Fruit fly (Drosophila melanogaster) whole organism, embryonic: ENCODE measurements around the gene spg.

Experiments used
- CG10209 ChIP-seq: fragments of 200-800 bp; sonication (Bioruptor generic); optimal IDR thresholded peaks from 3 replicates; lab custom pipeline; 2017; ENCODE audit warnings: missing biosample characterization, mild to moderate bottlenecking, missing genetic modification characterization, missing genetic modification reagents
- CG1024 ChIP-seq: fragments of 200-800 bp; sonication (Bioruptor generic); IDR thresholded peaks from 2 replicates; pipeline ENCODE4 v1.3.6; 2022; ENCODE audit warnings: missing biosample characterization, missing genetic modification characterization
- CG12299 ChIP-seq: fragments of 200-800 bp; sonication (Bioruptor generic); optimal IDR thresholded peaks from 2 replicates; lab custom pipeline; 2018; ENCODE audit warnings: missing biosample characterization, mild to moderate bottlenecking, missing genetic modification characterization
- CG13775 ChIP-seq: fragments of 200-800 bp; sonication (Bioruptor generic); optimal IDR thresholded peaks from 3 replicates; lab custom pipeline; 2017; ENCODE audit warnings: missing biosample characterization, mild to moderate bottlenecking, missing genetic modification characterization
- CG13894 ChIP-seq: fragments of 200-800 bp; sonication (Bioruptor generic); optimal IDR thresholded peaks from 3 replicates; lab custom pipeline; 2018; ENCODE audit warnings: missing biosample characterization, mild to moderate bottlenecking, missing genetic modification characterization, moderate library complexity
- CG14965 ChIP-seq: fragments of 200-800 bp; sonication (Bioruptor generic); optimal IDR thresholded peaks from 2 replicates; lab custom pipeline; 2016; ENCODE audit warnings: missing biosample characterization, missing genetic modification characterization, borderline replicate concordance
- CG15514 ChIP-seq: fragments of 200-800 bp; sonication (Bioruptor generic); optimal IDR thresholded peaks from 3 replicates; lab custom pipeline; 2017; ENCODE audit warnings: missing biosample characterization, missing genetic modification characterization, mild to moderate bottlenecking, moderate library complexity, missing genetic modification reagents
- CG1602 ChIP-seq: fragments of 200-800 bp; sonication (Bioruptor generic); optimal IDR thresholded peaks from 3 replicates; lab custom pipeline; 2016; ENCODE audit warnings: missing biosample characterization, missing genetic modification characterization
- CG17912 ChIP-seq: fragments of 200-800 bp; sonication (Bioruptor generic); optimal IDR thresholded peaks from 2 replicates; lab custom pipeline; 2018; ENCODE audit warnings: missing biosample characterization, mild to moderate bottlenecking, missing genetic modification characterization
- CG2678 ChIP-seq: fragments of 200-800 bp; sonication (Bioruptor generic); optimal IDR thresholded peaks from 3 replicates; lab custom pipeline; 2019; ENCODE audit warnings: missing biosample characterization, mild to moderate bottlenecking, missing genetic modification characterization, moderate library complexity
- CG2889 ChIP-seq: fragments of 200-800 bp; sonication (Bioruptor generic); IDR thresholded peaks from 3 replicates; pipeline ENCODE4 v1.3.6; 2022; ENCODE audit warnings: missing biosample characterization, missing genetic modification characterization
- CG31365 ChIP-seq: fragments of 200-800 bp; sonication (Bioruptor generic); optimal IDR thresholded peaks from 2 replicates; lab custom pipeline; 2018; ENCODE audit warnings: missing biosample characterization, mild to moderate bottlenecking, missing genetic modification characterization
- CG31388 ChIP-seq: fragments of 200-800 bp; sonication (Bioruptor generic); optimal IDR thresholded peaks from 2 replicates; lab custom pipeline; 2016; ENCODE audit warnings: missing biosample characterization, missing genetic modification characterization
- CG4360 ChIP-seq: fragments of 200-800 bp; sonication (Bioruptor generic); IDR thresholded peaks from 2 replicates; pipeline ENCODE4 v1.3.6; 2022; ENCODE audit warnings: missing biosample characterization, missing genetic modification characterization
- CG6272 ChIP-seq: fragments of 200-800 bp; sonication (Bioruptor generic); IDR thresholded peaks from 2 replicates; pipeline ENCODE4 v1.3.6; 2022; ENCODE audit warnings: missing biosample characterization, missing genetic modification characterization
- CG6683 ChIP-seq: fragments of 200-800 bp; sonication (Bioruptor generic); optimal IDR thresholded peaks from 2 replicates; lab custom pipeline; 2017; ENCODE audit warnings: missing biosample characterization, mild to moderate bottlenecking, missing genetic modification characterization, missing genetic modification reagents
- CG7372 ChIP-seq: fragments of 200-800 bp; sonication (Bioruptor generic); IDR thresholded peaks from 2 replicates; pipeline ENCODE4 v1.3.6; 2022; ENCODE audit warnings: missing biosample characterization, missing genetic modification characterization
- CG7839 ChIP-seq: fragments of 200-800 bp; sonication (Bioruptor generic); optimal IDR thresholded peaks from 3 replicates; lab custom pipeline; 2018; ENCODE audit warnings: missing biosample characterization, mild to moderate bottlenecking, missing genetic modification characterization, moderate library complexity
- CG7928 ChIP-seq: fragments of 200-800 bp; sonication (Bioruptor generic); optimal IDR thresholded peaks from 2 replicates; lab custom pipeline; 2017; ENCODE audit warnings: missing biosample characterization, mild to moderate bottlenecking, missing genetic modification characterization
- CG8478 ChIP-seq: fragments of >200 bp; optimal IDR thresholded peaks from 2 replicates; lab custom pipeline; 2018
- CG8924 ChIP-seq: fragments of 200-800 bp; optimal IDR thresholded peaks from 3 replicates; lab custom pipeline; 2019; ENCODE audit warnings: missing biosample characterization, mild to moderate bottlenecking, missing genetic modification characterization, moderate library complexity
- CG9727 ChIP-seq: fragments of 200-800 bp; sonication (Bioruptor generic); optimal IDR thresholded peaks from 3 replicates; lab custom pipeline; 2017; ENCODE audit warnings: missing biosample characterization, mild to moderate bottlenecking, missing genetic modification characterization
- Dll ChIP-seq: fragments of 200-800 bp; sonication (Bioruptor generic); IDR thresholded peaks from 4 replicates; pipeline ENCODE4 v1.3.6; 2022; ENCODE audit warnings: missing biosample characterization, missing genetic modification characterization; ENCODE audit not compliant: partially characterized antibody
- Drgx ChIP-seq: fragments of 200-800 bp; sonication (Bioruptor generic); IDR thresholded peaks from 2 replicates; pipeline ENCODE4 v1.3.6; 2022; ENCODE audit warnings: missing biosample characterization, missing genetic modification characterization
- Hr78 ChIP-seq, 2 experiments: fragments of 200-800 bp in 1 of 2; fragments of >200 bp in 1 of 2; sonication (Bioruptor generic) in 1 of 2; optimal IDR thresholded peaks; 2 replicates each; lab custom pipeline; 2017 to 2019; ENCODE audit warnings: missing biosample characterization in 2 of 2, missing genetic modification characterization in 2 of 2, mild to moderate bottlenecking in 1 of 2, moderate library complexity in 1 of 2
- Lim3 ChIP-seq: fragments of 200-800 bp; sonication (Bioruptor generic); IDR thresholded peaks from 2 replicates; pipeline ENCODE4 v1.3.6; 2022; ENCODE audit warnings: missing biosample characterization, missing genetic modification characterization
- Meics ChIP-seq: fragments of 200-800 bp; sonication (Bioruptor generic); optimal IDR thresholded peaks from 2 replicates; lab custom pipeline; 2017; ENCODE audit warnings: missing biosample characterization, mild to moderate bottlenecking, missing genetic modification characterization
- Pdp1 ChIP-seq, 2 experiments: fragments of 200-800 bp; sonication (Bioruptor generic); optimal IDR thresholded peaks; 3 replicates each; lab custom pipeline; 2016; ENCODE audit warnings: missing biosample characterization in 2 of 2, missing genetic modification characterization in 2 of 2, mild to moderate bottlenecking in 1 of 2, moderate library complexity in 1 of 2
- YL-1 ChIP-seq: fragments of 200-800 bp; sonication (Bioruptor generic); optimal IDR thresholded peaks from 3 replicates; lab custom pipeline; 2017; ENCODE audit warnings: missing biosample characterization, mild to moderate bottlenecking, missing genetic modification characterization
- ash1 ChIP-seq: fragments of 200-800 bp; sonication (Bioruptor generic); optimal IDR thresholded peaks from 2 replicates; lab custom pipeline; 2018; ENCODE audit warnings: missing biosample characterization, mild to moderate bottlenecking, missing genetic modification characterization
- ato ChIP-seq: fragments of 200-800 bp; sonication (Bioruptor generic); IDR thresholded peaks from 2 replicates; pipeline ENCODE4 v1.3.6; 2022; ENCODE audit warnings: missing biosample characterization, missing genetic modification characterization; ENCODE audit not compliant: partially characterized antibody
- cato ChIP-seq: fragments of 200-800 bp; sonication (Bioruptor generic); optimal IDR thresholded peaks from 2 replicates; lab custom pipeline; 2016; ENCODE audit warnings: missing biosample characterization, missing genetic modification characterization, borderline replicate concordance
- crol ChIP-seq: fragments of 200-800 bp; sonication (Bioruptor generic); IDR thresholded peaks from 2 replicates; pipeline ENCODE4 v1.3.6; 2022; ENCODE audit warnings: missing biosample characterization, missing genetic modification characterization
- da ChIP-seq: fragments of 200-800 bp; sonication (Bioruptor generic); optimal IDR thresholded peaks from 2 replicates; lab custom pipeline; 2016; ENCODE audit warnings: missing biosample characterization, missing genetic modification characterization
- disco-r ChIP-seq: fragments of 200-800 bp; sonication (Bioruptor generic); optimal IDR thresholded peaks from 2 replicates; lab custom pipeline; 2016; ENCODE audit warnings: missing biosample characterization, missing genetic modification characterization
- fu2 ChIP-seq: fragments of 200-800 bp; sonication (Bioruptor generic); optimal IDR thresholded peaks from 2 replicates; lab custom pipeline; 2016; ENCODE audit warnings: missing biosample characterization, missing genetic modification characterization
- gt ChIP-seq: fragments of 200-800 bp; sonication (Bioruptor generic); IDR thresholded peaks from 2 replicates; pipeline ENCODE4 v1.3.6; 2022; ENCODE audit warnings: missing biosample characterization, missing genetic modification characterization
- her ChIP-seq: fragments of 200-800 bp; sonication (Bioruptor generic); optimal IDR thresholded peaks from 2 replicates; lab custom pipeline; 2016; ENCODE audit warnings: missing biosample characterization, missing genetic modification characterization
- mam ChIP-seq: fragments of 200-800 bp; sonication (Bioruptor generic); optimal IDR thresholded peaks from 3 replicates; lab custom pipeline; 2016; ENCODE audit warnings: missing biosample characterization, missing genetic modification characterization
- pros ChIP-seq: fragments of 200-800 bp; sonication (Bioruptor generic); optimal IDR thresholded peaks from 3 replicates; lab custom pipeline; 2019; ENCODE audit warnings: missing biosample characterization, mild to moderate bottlenecking, missing genetic modification characterization, moderate library complexity
- ranshi ChIP-seq: fragments of 200-800 bp; sonication (Bioruptor generic); IDR thresholded peaks from 2 replicates; pipeline ENCODE4 v1.3.6; 2022; ENCODE audit warnings: missing biosample characterization, missing genetic modification characterization
- seq ChIP-seq: fragments of 200-800 bp; sonication (Bioruptor generic); IDR thresholded peaks from 2 replicates; pipeline ENCODE4 v1.3.6; 2022; ENCODE audit warnings: missing biosample characterization, missing genetic modification characterization
- sna ChIP-seq: fragments of 200-800 bp; sonication (Bioruptor generic); IDR thresholded peaks from 2 replicates; pipeline ENCODE4 v1.3.6; 2022; ENCODE audit warnings: missing biosample characterization, missing genetic modification characterization; ENCODE audit not compliant: partially characterized antibody
- so ChIP-seq: fragments of 200-800 bp; sonication (Bioruptor generic); IDR thresholded peaks from 3 replicates; pipeline ENCODE4 v1.3.6; 2022; ENCODE audit warnings: missing biosample characterization, missing genetic modification characterization
- trem ChIP-seq: fragments of 200-800 bp; optimal IDR thresholded peaks from 3 replicates; lab custom pipeline; 2019; ENCODE audit warnings: missing biosample characterization, mild to moderate bottlenecking, missing genetic modification characterization, moderate library complexity
- vnd ChIP-seq: fragments of 200-800 bp; sonication (Bioruptor generic); IDR thresholded peaks from 3 replicates; pipeline ENCODE4 v1.3.6; 2022; ENCODE audit warnings: missing biosample characterization, missing genetic modification characterization; ENCODE audit not compliant: partially characterized antibody
- vvl ChIP-seq: fragments of 200-800 bp; sonication (Bioruptor generic); IDR thresholded peaks from 2 replicates; pipeline ENCODE4 v1.3.6; 2022; ENCODE audit warnings: missing biosample characterization, missing genetic modification characterization
- z ChIP-seq: fragments of 200-800 bp; sonication (Bioruptor generic); IDR thresholded peaks from 3 replicates; pipeline ENCODE4 v1.3.6; 2022; ENCODE audit warnings: missing biosample characterization, missing genetic modification characterization

Gene spg

DNA sequence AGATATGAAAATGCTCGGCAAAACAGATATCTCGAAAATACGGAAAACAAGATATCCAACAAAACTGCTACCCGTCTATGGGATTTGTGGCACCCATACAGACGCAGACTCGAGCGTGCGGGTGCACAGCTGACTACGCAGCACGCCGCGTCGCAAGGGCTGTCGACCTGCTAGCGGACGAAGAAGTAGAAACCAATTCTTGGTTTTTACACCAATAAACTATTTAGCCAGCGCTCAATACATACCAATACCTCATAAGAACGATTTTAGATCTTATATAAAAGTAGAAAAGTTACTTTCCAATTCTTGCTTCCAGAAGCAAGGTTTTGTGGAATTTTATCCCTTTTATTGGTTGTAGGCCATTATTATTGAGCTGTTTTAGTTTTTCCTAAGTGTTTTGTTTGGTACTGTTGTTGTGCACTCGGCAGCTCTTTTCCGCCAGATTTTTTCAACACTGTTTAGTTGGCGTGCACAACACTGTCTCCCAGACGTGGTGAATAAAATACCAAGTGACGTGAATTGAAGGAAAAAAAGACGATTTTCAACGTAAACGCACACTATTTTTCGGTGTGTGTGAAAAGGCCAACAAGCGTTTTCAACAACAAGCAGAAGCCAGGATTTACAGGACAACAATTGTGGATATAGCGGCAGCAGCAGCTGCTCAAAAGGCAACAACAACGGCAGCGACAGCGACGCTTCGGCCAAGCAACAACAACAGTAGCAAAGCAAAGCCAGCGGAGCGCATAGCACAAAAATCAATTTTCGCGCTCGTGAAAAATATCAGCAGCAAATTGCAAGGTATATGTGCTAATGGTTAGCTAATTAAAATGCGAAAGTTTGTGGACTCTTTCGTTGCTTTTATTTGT is 43.7 kb downstream of the spg start (continued):
- TF ChIP-seq da (GFP tag; lab: Kevin White, UChicago) (peak; percentile 33), CG17912 (no peak), CG14965 (no peak), Lim3 (GFP tag; lab: Robert Waterston, UW) (no peak), vvl (peak; percentile 74), CG7372 (peak; percentile 73), fu2 (GFP tag; lab: Kevin White, UChicago) (peak; percentile 92), CG12299 (tag; lab: Kevin White, UChicago) (peak; percentile 50), cato (GFP tag; lab: Kevin White, UChicago) (peak; percentile 22), CG7839 (peak; percentile 79), CG31388 (peak; percentile 66), Dll (GFP tag; lab: Robert Waterston, UW) (0 out of 4 replicates have a peak, but pooled peaks have one; percentile 37), CG9727 (GFP tag; lab: Kevin White, UChicago) (peak; percentile 65), z (GFP tag; lab: Robert Waterston, UW) (no peak), CG2889 (GFP tag; lab: Robert Waterston, UW) (0 out of 3 replicates have a peak, but pooled peaks have one; percentile 21), seq (peak; percentile 42; the same call in 1 of the 2 replicates), Pdp1 (GFP tag; optimal IDR thresholded peaks at IDR 0.05; lab: Kevin White, UChicago) (peak; percentile 75 to 90), CG8924 (tag; lab: Kevin White, UChicago) (peak; percentile 78), sna (GFP tag; lab: Robert Waterston, UW) (0 out of 2 replicates have a peak, but pooled peaks have one; percentile 12), ato (GFP tag; lab: Robert Waterston, UW) (no peak), trem (peak; percentile 54), CG1602 (GFP tag; lab: Kevin White, UChicago) (peak; percentile 58), gt (GFP tag; lab: Robert Waterston, UW) (no peak), pros (GFP tag; lab: Kevin White, UChicago) (peak; percentile 42), CG6683 (GFP tag; lab: Kevin White, UChicago) (peak; percentile 63), Meics (GFP tag; lab: Kevin White, UChicago) (peak; percentile 87), CG4360 (GFP tag; lab: Robert Waterston, UW) (peak; percentile 92), CG10209 (GFP tag; lab: Kevin White, UChicago) (peak; percentile 79), CG2678 (tag; lab: Kevin White, UChicago) (peak; percentile 88), YL-1 (GFP tag; lab: Kevin White, UChicago) (peak; percentile 74), Hr78 (GFP tag; optimal IDR thresholded peaks at IDR 0.05; lab: Kevin White, UChicago) (peak in 1 of 2 experiments; percentile 6), ranshi (GFP tag; lab: Robert Waterston, UW) (peak; percentile 65), Drgx (GFP tag; lab: Robert Waterston, UW) (peak; percentile 84), vnd (GFP tag; lab: Robert Waterston, UW) (no peak), mam (GFP tag; lab: Kevin White, UChicago) (peak; percentile 91), CG7928 (GFP tag; lab: Kevin White, UChicago) (peak; percentile 64), CG8478 (peak; percentile 88), ash1 (no peak), CG31365 (tag; lab: Kevin White, UChicago) (peak; percentile 44), so (GFP tag; lab: Robert Waterston, UW) (peak; percentile 73; the same call in 2 of the 3 replicates), CG13775 (GFP tag; lab: Kevin White, UChicago) (peak; percentile 63), her (peak; percentile 87), CG6272 (GFP tag; lab: Robert Waterston, UW) (peak; percentile 64), disco-r (GFP tag; lab: Kevin White, UChicago) (peak; percentile 67), CG13894 (tag; lab: Kevin White, UChicago) (peak; percentile 80), crol (GFP tag; lab: Robert Waterston, UW) (no peak), CG15514 (GFP tag; lab: Kevin White, UChicago) (peak; percentile 79), CG1024 (0 out of 2 replicates have a peak, but pooled peaks have one; percentile 31)
